Worm (Caenorhabditis elegans): Measurements from ENCODE around the gene ZK632.11.

DNA sequence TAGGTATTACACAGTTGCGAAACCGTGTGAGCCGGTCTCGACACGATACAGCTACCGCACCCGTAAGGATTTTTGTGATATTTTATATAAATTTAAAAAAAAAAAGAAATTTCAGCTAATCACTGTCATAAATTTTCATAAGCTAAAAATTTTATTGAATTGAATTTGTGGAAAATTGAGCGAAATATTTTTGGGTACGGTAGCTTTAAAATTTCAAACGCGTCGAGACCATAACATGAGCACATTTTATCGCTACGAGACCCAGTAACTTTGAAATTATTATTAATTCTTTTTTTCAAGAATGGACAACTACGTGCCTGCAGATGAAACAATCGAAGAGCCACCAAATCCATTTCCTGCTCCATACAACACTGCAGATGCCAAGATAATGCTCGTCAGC lies 14.6 kb upstream of the ZK632.11 start, which contains the start of gene ZK632.14:
- TF ChIP-seq fkh-10 (GFP tag; optimal IDR thresholded peaks at IDR 0.05) (no peak), ref-2 (tag; optimal IDR thresholded peaks at IDR 0.05) (no peak), pqm-1 (tag; optimal IDR thresholded peaks at IDR 0.05) (no peak), T23F11.4 (GFP tag; optimal IDR thresholded peaks at IDR 0.05) (no peak), hlh-6 (tag; optimal IDR thresholded peaks at IDR 0.05) (no peak), ceh-19 (GFP tag; optimal IDR thresholded peaks at IDR 0.05) (no peak), ceh-2 (tag; optimal IDR thresholded peaks at IDR 0.05) (no peak), F13H6.1 (tag; optimal IDR thresholded peaks at IDR 0.05) (no peak)
